Worm (Caenorhabditis elegans): Measurements from ENCODE around the gene kbp-3.

DNA sequence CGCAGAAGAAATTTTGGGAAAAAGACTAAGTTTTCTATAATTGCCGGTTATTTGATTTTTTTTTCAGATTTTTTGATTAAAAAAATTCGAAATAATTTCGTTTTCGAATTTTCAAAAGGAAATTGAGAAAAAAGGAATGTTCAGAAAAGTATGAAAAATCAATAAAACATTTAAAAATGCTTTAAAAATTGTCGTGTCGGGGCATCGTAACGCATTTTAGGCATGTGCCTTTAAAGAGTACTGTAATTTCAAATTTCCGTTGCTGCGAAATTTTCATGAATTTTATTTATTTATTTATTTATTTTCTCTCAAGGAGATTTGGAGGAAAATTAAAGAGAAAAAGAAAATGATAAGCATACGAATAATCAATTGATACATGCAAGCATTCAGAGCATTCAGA is 23.8 kb upstream of the kbp-3 start:
- TF ChIP-seq elt-1 (tag; optimal IDR thresholded peaks at IDR 0.05) (no peak), pha-4 (tag; optimal IDR thresholded peaks at IDR 0.05) (no peak), elt-2 (tag; optimal IDR thresholded peaks at IDR 0.05) (no peak), eor-1 (tag; optimal IDR thresholded peaks at IDR 0.05) (no peak), skn-1 (tag; optimal IDR thresholded peaks at IDR 0.05) (no peak), snpc-4 (tag; optimal IDR thresholded peaks at IDR 0.05) (no peak), ZK546.5 (tag; optimal IDR thresholded peaks at IDR 0.05) (no peak), ceh-82 (tag; optimal IDR thresholded peaks at IDR 0.05) (no peak), fos-1 (tag; optimal IDR thresholded peaks at IDR 0.05) (no peak), lin-15B (tag; optimal IDR thresholded peaks at IDR 0.05) (no peak)
